Worm (Caenorhabditis elegans) whole organism, late embryonic: ENCODE results near the gene rpl-6.

Experiments used
- C08G9.2 ChIP-seq: sonication (generic microtip); optimal IDR thresholded peaks from 2 replicates; lab custom pipeline; 2016; ENCODE audit warnings: mild to moderate bottlenecking, missing genetic modification characterization, moderate library complexity, missing compliant biosample characterization
- F13H6.1 ChIP-seq: sonication (generic microtip); optimal IDR thresholded peaks from 2 replicates; lab custom pipeline; 2016; ENCODE audit warnings: missing genetic modification characterization, missing compliant biosample characterization
- K09A11.1 ChIP-seq: sonication (generic microtip); optimal IDR thresholded peaks from 2 replicates; lab custom pipeline; 2017; ENCODE audit warnings: antibody characterized with exemption, mild to moderate bottlenecking, missing genetic modification characterization, missing compliant biosample characterization; ENCODE audit not compliant: insufficient read depth
- T23F11.4 ChIP-seq: fragments of 200-800 bp; sonication (Bioruptor generic); optimal IDR thresholded peaks from 2 replicates; lab custom pipeline; 2018; ENCODE audit warnings: mild to moderate bottlenecking, missing genetic modification characterization, missing compliant biosample characterization
- ceh-14 ChIP-seq: sonication (generic microtip); optimal IDR thresholded peaks from 2 replicates; lab custom pipeline; 2016; ENCODE audit warnings: missing genotype, missing genetic modification characterization, missing compliant biosample characterization
- ceh-18 ChIP-seq: sonication (generic microtip); optimal IDR thresholded peaks from 2 replicates; lab custom pipeline; 2016; ENCODE audit warnings: missing genetic modification characterization, missing compliant biosample characterization
- ceh-19 ChIP-seq: fragments of 200-800 bp; sonication (Bioruptor generic); optimal IDR thresholded peaks from 2 replicates; lab custom pipeline; 2018; ENCODE audit warnings: mild to moderate bottlenecking, missing genetic modification characterization, missing compliant biosample characterization
- ceh-2 ChIP-seq: sonication (generic microtip); optimal IDR thresholded peaks from 2 replicates; lab custom pipeline; 2016; ENCODE audit warnings: missing genotype, missing genetic modification characterization, missing compliant biosample characterization
- ceh-24 ChIP-seq: sonication (generic microtip); optimal IDR thresholded peaks from 2 replicates; lab custom pipeline; 2016; ENCODE audit warnings: mild to moderate bottlenecking, missing genetic modification characterization, missing compliant biosample characterization
- ceh-31 ChIP-seq: sonication (generic microtip); optimal IDR thresholded peaks from 2 replicates; lab custom pipeline; 2016; ENCODE audit warnings: missing genetic modification characterization, missing compliant biosample characterization
- ceh-34 ChIP-seq: sonication (generic microtip); optimal IDR thresholded peaks from 2 replicates; lab custom pipeline; 2016; ENCODE audit warnings: mild to moderate bottlenecking, missing genetic modification characterization, missing compliant biosample characterization
- ceh-45 ChIP-seq: fragments of 200-800 bp; sonication (Bioruptor generic); IDR thresholded peaks from 2 replicates; pipeline ENCODE4 v1.3.6; 2022; ENCODE audit warnings: missing genetic modification reagents, missing genetic modification characterization, missing compliant biosample characterization
- ceh-48 ChIP-seq: sonication (generic microtip); optimal IDR thresholded peaks from 2 replicates; lab custom pipeline; 2016; ENCODE audit warnings: missing genetic modification characterization, inconsistent platforms, missing compliant biosample characterization
- ceh-6 ChIP-seq: fragments of 200-800 bp; sonication (Bioruptor generic); optimal IDR thresholded peaks from 2 replicates; lab custom pipeline; 2018; ENCODE audit warnings: mild to moderate bottlenecking, missing genetic modification characterization, missing compliant biosample characterization
- ceh-9 ChIP-seq: sonication (generic microtip); optimal IDR thresholded peaks from 2 replicates; lab custom pipeline; 2016; ENCODE audit warnings: mild to moderate bottlenecking, missing genetic modification characterization, inconsistent platforms, missing compliant biosample characterization
- dmd-4 ChIP-seq: sonication (generic microtip); optimal IDR thresholded peaks from 2 replicates; lab custom pipeline; 2016; ENCODE audit warnings: borderline replicate concordance, missing genetic modification characterization, missing compliant biosample characterization
- dve-1 ChIP-seq: sonication (generic microtip); optimal IDR thresholded peaks from 2 replicates; lab custom pipeline; 2017; ENCODE audit warnings: antibody characterized with exemption, mild to moderate bottlenecking, missing genetic modification characterization, missing compliant biosample characterization
- elt-2 ChIP-seq: sonication (generic microtip); optimal IDR thresholded peaks from 2 replicates; lab custom pipeline; 2016; ENCODE audit warnings: missing genetic modification reagents, missing genetic modification characterization, missing compliant biosample characterization
- fax-1 ChIP-seq: sonication (generic microtip); optimal IDR thresholded peaks from 2 replicates; lab custom pipeline; 2016; ENCODE audit warnings: missing genotype, missing genetic modification characterization, missing compliant biosample characterization
- fkh-10 ChIP-seq: fragments of 150-350 bp; optimal IDR thresholded peaks from 2 replicates; lab custom pipeline; 2014; ENCODE audit warnings: missing biosample characterization, missing genetic modification reagents, missing genetic modification characterization
- hlh-13 ChIP-seq: fragments of 200-800 bp; sonication (Bioruptor generic); optimal IDR thresholded peaks from 2 replicates; lab custom pipeline; 2018; ENCODE audit warnings: mild to moderate bottlenecking, missing genetic modification characterization, missing compliant biosample characterization
- hlh-8 ChIP-seq: sonication (generic microtip); optimal IDR thresholded peaks from 2 replicates; lab custom pipeline; 2016; ENCODE audit warnings: missing genotype, missing genetic modification characterization, missing compliant biosample characterization
- lin-11 ChIP-seq: fragments of 200-800 bp; sonication (Bioruptor generic); optimal IDR thresholded peaks from 2 replicates; lab custom pipeline; 2018; ENCODE audit warnings: mild to moderate bottlenecking, missing genetic modification characterization, missing compliant biosample characterization
- madf-2 ChIP-seq: sonication (generic microtip); optimal IDR thresholded peaks from 2 replicates; lab custom pipeline; 2017; ENCODE audit warnings: missing genetic modification characterization, missing compliant biosample characterization
- mec-3 ChIP-seq: sonication (generic microtip); optimal IDR thresholded peaks from 2 replicates; lab custom pipeline; 2016; ENCODE audit warnings: borderline replicate concordance, missing genetic modification characterization, missing compliant biosample characterization
- nfya-1 ChIP-seq: sonication (generic microtip); optimal IDR thresholded peaks from 2 replicates; lab custom pipeline; 2017; ENCODE audit warnings: missing genetic modification characterization, mild to moderate bottlenecking, missing compliant biosample characterization, antibody characterized with exemption, moderate library complexity
- nhr-11 ChIP-seq: fragments of 150-350 bp; optimal IDR thresholded peaks from 2 replicates; lab custom pipeline; 2014; ENCODE audit warnings: missing biosample characterization, missing genetic modification characterization
- npax-4 ChIP-seq: sonication (generic microtip); optimal IDR thresholded peaks from 2 replicates; lab custom pipeline; 2016; ENCODE audit warnings: missing genetic modification characterization, missing compliant biosample characterization
- pag-3 ChIP-seq: sonication (generic microtip); optimal IDR thresholded peaks from 2 replicates; lab custom pipeline; 2016; ENCODE audit warnings: missing compliant biosample characterization, missing genetic modification characterization, borderline replicate concordance
- pax-1 ChIP-seq: fragments of 150-350 bp; optimal IDR thresholded peaks from 2 replicates; lab custom pipeline; 2014; ENCODE audit warnings: missing biosample characterization, missing genetic modification characterization
- pha-2 ChIP-seq: sonication (generic microtip); optimal IDR thresholded peaks from 2 replicates; lab custom pipeline; 2017; ENCODE audit warnings: mild to moderate bottlenecking, missing genetic modification characterization, missing compliant biosample characterization
- pqm-1 ChIP-seq: sonication (generic microtip); optimal IDR thresholded peaks from 2 replicates; lab custom pipeline; 2016; ENCODE audit warnings: missing genetic modification characterization, missing compliant biosample characterization
- pros-1 ChIP-seq: fragments of 150-350 bp; optimal IDR thresholded peaks from 2 replicates; lab custom pipeline; 2014; ENCODE audit warnings: missing biosample characterization, missing genetic modification reagents, missing genetic modification characterization
- ref-2 ChIP-seq: sonication (generic microtip); optimal IDR thresholded peaks from 2 replicates; lab custom pipeline; 2016; ENCODE audit warnings: missing genetic modification characterization, missing compliant biosample characterization
- rnt-1 ChIP-seq: sonication (generic microtip); optimal IDR thresholded peaks from 2 replicates; lab custom pipeline; 2016; ENCODE audit warnings: missing genetic modification characterization, missing compliant biosample characterization
- syd-9 ChIP-seq: sonication (generic microtip); optimal IDR thresholded peaks from 2 replicates; lab custom pipeline; 2016; ENCODE audit warnings: mild to moderate bottlenecking, missing genetic modification characterization, moderate library complexity, missing compliant biosample characterization
- tbx-2 ChIP-seq: sonication (generic microtip); optimal IDR thresholded peaks from 2 replicates; lab custom pipeline; 2016; ENCODE audit warnings: missing genetic modification characterization, missing compliant biosample characterization
- tbx-7 ChIP-seq: sonication (generic microtip); optimal IDR thresholded peaks from 2 replicates; lab custom pipeline; 2016; ENCODE audit warnings: missing genotype, missing genetic modification characterization, missing compliant biosample characterization
- ttx-3 ChIP-seq: sonication (generic microtip); optimal IDR thresholded peaks from 2 replicates; lab custom pipeline; 2016; ENCODE audit warnings: missing genetic modification reagents, missing genetic modification characterization, missing compliant biosample characterization
- unc-42 ChIP-seq: sonication (generic microtip); optimal IDR thresholded peaks from 2 replicates; lab custom pipeline; 2016; ENCODE audit warnings: missing genotype, missing genetic modification characterization, missing compliant biosample characterization
- unc-55 ChIP-seq: sonication (generic microtip); optimal IDR thresholded peaks from 2 replicates; lab custom pipeline; 2017; ENCODE audit warnings: missing biosample characterization, missing genetic modification reagents, missing genetic modification characterization
- unc-86 ChIP-seq: sonication (generic microtip); optimal IDR thresholded peaks from 2 replicates; lab custom pipeline; 2016; ENCODE audit warnings: missing genetic modification characterization, missing compliant biosample characterization
- zip-5 ChIP-seq: sonication (generic microtip); optimal IDR thresholded peaks from 2 replicates; lab custom pipeline; 2016; ENCODE audit warnings: missing genetic modification characterization, missing compliant biosample characterization
- ztf-16 ChIP-seq: sonication (generic microtip); optimal IDR thresholded peaks from 2 replicates; lab custom pipeline; 2017; ENCODE audit warnings: missing genetic modification characterization, missing compliant biosample characterization

rpl-6 gene

ce11 chrIII:7189581-7190128, 18.6 kb upstream of the rpl-6 start, which contains the start of gene rps-21:
TSS of gene rps-21 (minus strand) at chrIII:7189631.
- TF ChIP-seq pha-2, result peak; percentile 20
- TF ChIP-seq K09A11.1 (tag; lab: Kevin White, UChicago), result no peak
- TF ChIP-seq dve-1 (tag; lab: Kevin White, UChicago), result no peak
- TF ChIP-seq ceh-34 (tag; lab: Kevin White, UChicago), result peak; percentile 47
- TF ChIP-seq ceh-18 (tag; lab: Kevin White, UChicago), result peak; percentile 45
- peak; percentile 22 for TF ChIP-seq unc-86 (tag; lab: Kevin White, UChicago)
- no peak for TF ChIP-seq tbx-7
- TF ChIP-seq madf-2 (tag; lab: Kevin White, UChicago), result no peak
- peak; percentile 32 for TF ChIP-seq unc-55 (GFP tag; lab: Kevin White, UChicago)
- TF ChIP-seq ceh-19, result no peak
- TF ChIP-seq mec-3, result no peak
- TF ChIP-seq tbx-2 (tag; lab: Kevin White, UChicago), result peak; percentile 69
- no peak for TF ChIP-seq lin-11 (tag; lab: Kevin White, UChicago)
- no peak for TF ChIP-seq hlh-13
- peak; percentile 71 for TF ChIP-seq ceh-31 (tag; lab: Kevin White, UChicago)
- TF ChIP-seq ceh-48 (tag; lab: Kevin White, UChicago), result peak; percentile 19
- no peak for TF ChIP-seq dmd-4
- peak; percentile 6 for TF ChIP-seq ceh-14
- TF ChIP-seq ceh-24 (tag; lab: Kevin White, UChicago), result no peak
- no peak for TF ChIP-seq C08G9.2 (tag; lab: Kevin White, UChicago)
- no peak for TF ChIP-seq ceh-9
- no peak for TF ChIP-seq ceh-45 (GFP tag; lab: Robert Waterston, UW)
- TF ChIP-seq fax-1, result no peak
- TF ChIP-seq nhr-11, result no peak
- TF ChIP-seq ceh-6 (GFP tag; lab: Kevin White, UChicago), result no peak
- peak; percentile 11 for TF ChIP-seq ref-2
- TF ChIP-seq unc-42, result peak; percentile 88
- no peak for TF ChIP-seq zip-5 (tag; lab: Kevin White, UChicago)
- TF ChIP-seq fkh-10 (GFP tag; lab: Kevin White, UChicago), result no peak
- TF ChIP-seq pqm-1 (tag; lab: Kevin White, UChicago), result no peak
- TF ChIP-seq syd-9 (tag; lab: Kevin White, UChicago), result no peak
- peak; percentile 19 for TF ChIP-seq rnt-1 (tag; lab: Kevin White, UChicago)
- TF ChIP-seq T23F11.4 (GFP tag; lab: Kevin White, UChicago), result no peak
- peak; percentile 81 for TF ChIP-seq nfya-1
- peak; percentile 21 for TF ChIP-seq elt-2 (tag; lab: Kevin White, UChicago)
- no peak for TF ChIP-seq F13H6.1

- no peak for TF ChIP-seq ceh-18 (tag; lab: Kevin White, UChicago)
- no peak for TF ChIP-seq npax-4
- no peak for TF ChIP-seq elt-2 (tag; lab: Kevin White, UChicago)
- no peak for TF ChIP-seq ttx-3 (tag; lab: Kevin White, UChicago)
- no peak for TF ChIP-seq ceh-31 (tag; lab: Kevin White, UChicago)
- no peak for TF ChIP-seq ceh-45 (GFP tag; lab: Robert Waterston, UW)
- no peak for TF ChIP-seq ceh-19
- no peak for TF ChIP-seq ceh-14
- no peak for TF ChIP-seq ztf-16
- no peak for TF ChIP-seq hlh-8 (tag; lab: Kevin White, UChicago)
- TF ChIP-seq hlh-13, result no peak
- TF ChIP-seq mec-3, result no peak
- no peak for TF ChIP-seq pros-1 (tag; lab: Kevin White, UChicago)
- no peak for TF ChIP-seq rnt-1 (tag; lab: Kevin White, UChicago)
- TF ChIP-seq pax-1 (tag; lab: Kevin White, UChicago), result no peak
- no peak for TF ChIP-seq pag-3 (tag; lab: Kevin White, UChicago)
- TF ChIP-seq ceh-2, result no peak
- TF ChIP-seq fax-1, result no peak
Observed at ce11 chrIII:7192942-7193665, 15.1 kb upstream of the rpl-6 start, which contains the start of gene mec-14. TSS of gene mec-14 (minus strand) at chrIII:7192992.
